Worm (Caenorhabditis elegans): ENCODE measurements around the gene mrps-25.
"Not testable (repeated sequence)": the region's sequence is repeated elsewhere in the genome, so short reads cannot be mapped to it uniquely, and the experiment has no call there.

The mrps-25 gene

ce11 chrIV:1051636-1052133 is 5.0 kb upstream of the mrps-25 start, which contains the start of gene Y55F3AM.21:
Gene Y55F3AM.21, minus strand, starts transcription at chrIV:1051686.
- TF ChIP-seq vab-15 (tag; optimal IDR thresholded peaks at IDR 0.05); ceh-88 (GFP tag; IDR thresholded peaks at IDR 0.05); fkh-10 (GFP tag; optimal IDR thresholded peaks at IDR 0.05): not testable (repeated sequence)

DNA sequence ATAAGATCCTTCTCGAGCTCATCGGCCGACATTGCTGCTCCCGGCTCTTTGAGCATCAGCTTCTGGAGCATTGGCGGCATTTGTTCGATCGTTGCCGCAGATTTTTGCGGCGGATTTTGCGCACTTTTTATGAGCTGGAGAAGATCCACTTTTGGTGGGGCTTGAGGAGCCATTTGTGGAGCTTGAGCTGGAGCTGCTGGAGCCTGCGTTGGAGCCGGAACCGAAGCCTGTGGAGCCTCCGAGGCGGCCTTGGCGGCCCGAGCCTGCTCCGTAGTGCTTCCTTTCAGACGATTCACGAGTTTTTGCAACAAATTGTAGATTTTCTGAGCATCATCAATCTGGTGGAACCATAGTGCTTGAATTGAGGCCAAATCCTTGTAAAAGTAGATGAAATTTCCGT is 2.7 kb upstream of the mrps-25 start:
- TF ChIP-seq grh-1 (GFP tag; IDR thresholded peaks at IDR 0.05) (no peak), efl-1 (optimal IDR thresholded peaks at IDR 0.05) (no peak), efl-1 (GFP tag; optimal IDR thresholded peaks at IDR 0.05 in 1 of 2) (peak in 1 of 2 experiments; percentile 10)

DNA sequence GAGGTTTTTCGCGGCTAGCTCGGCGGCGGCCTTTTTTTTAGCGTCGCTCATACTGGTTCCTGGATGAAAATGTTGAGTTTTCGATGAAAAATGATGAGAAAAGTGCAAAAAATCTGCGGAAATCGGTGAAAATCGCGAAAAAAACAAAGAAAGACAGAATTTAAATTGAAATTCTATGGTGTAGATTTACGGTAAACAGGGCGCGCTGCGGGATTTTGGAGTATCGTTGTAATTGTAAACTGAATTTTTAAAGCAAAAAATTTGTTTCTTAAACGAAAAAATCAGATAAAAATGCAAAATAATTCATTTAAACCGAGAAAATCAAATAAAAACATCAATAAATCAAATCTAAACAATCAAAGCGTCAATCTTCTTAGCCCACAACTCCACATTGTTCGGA is 2.0 kb upstream of the mrps-25 start, which contains the start of gene dcap-1:
Gene dcap-1 (minus strand): TSS at position 59 of the 400 bp plus-strand sequence.
- peak; percentile 37 for TF ChIP-seq xbp-1 (tag; optimal IDR thresholded peaks at IDR 0.05)
- TF ChIP-seq rnt-1 (tag; optimal IDR thresholded peaks at IDR 0.05) = peak; percentile 6
- TF ChIP-seq ama-1 (optimal IDR thresholded peaks at IDR 0.05) = no peak
- peak; percentile 2 for TF ChIP-seq nhr-20 (tag; optimal IDR thresholded peaks at IDR 0.05)
- no peak for TF ChIP-seq F16B12.6 (tag; optimal IDR thresholded peaks at IDR 0.05)
- TF ChIP-seq dsc-1 (tag; optimal IDR thresholded peaks at IDR 0.05) = no peak
- peak; percentile 21 for TF ChIP-seq blmp-1 (tag; optimal IDR thresholded peaks at IDR 0.05)
- peak; percentile 31 for TF ChIP-seq swsn-7 (tag; optimal IDR thresholded peaks at IDR 0.05)
- no peak for TF ChIP-seq ceh-90 (tag; optimal IDR thresholded peaks at IDR 0.05)
- TF ChIP-seq lir-3 (tag; optimal IDR thresholded peaks at IDR 0.05; ENCODE audit: poor library complexity) = no peak
- no peak for TF ChIP-seq zip-4 (GFP tag; optimal IDR thresholded peaks at IDR 0.05)
- peak; percentile 19 for TF ChIP-seq snpc-4 (tag; optimal IDR thresholded peaks at IDR 0.05)
- TF ChIP-seq ceh-82 (tag; optimal IDR thresholded peaks at IDR 0.05) = peak in 2 of 3 experiments; percentile 36 to 53
- TF ChIP-seq jun-1 (tag; optimal IDR thresholded peaks at IDR 0.05) = no peak
- TF ChIP-seq tbx-2 (tag; optimal IDR thresholded peaks at IDR 0.05) = peak; percentile 29
- TF ChIP-seq irx-1 (tag; optimal IDR thresholded peaks at IDR 0.05) = no peak
- TF ChIP-seq nhr-85 (tag) = peak; percentile 74
- TF ChIP-seq nhr-76 (tag; optimal IDR thresholded peaks at IDR 0.05) = no peak
- TF ChIP-seq ets-5 (GFP tag; IDR thresholded peaks at IDR 0.05) = no peak
- TF ChIP-seq dpl-1 (GFP tag; optimal IDR thresholded peaks at IDR 0.05) = peak; percentile 26 to 62 (median 47)
- TF ChIP-seq snu-23 (GFP tag; optimal IDR thresholded peaks at IDR 0.05) = peak; percentile 53
- peak; percentile 7 for TF ChIP-seq aly-2 (tag; optimal IDR thresholded peaks at IDR 0.05)
- TF ChIP-seq skn-1 (tag; optimal IDR thresholded peaks at IDR 0.05) = no peak
- TF ChIP-seq nhr-47 (tag; optimal IDR thresholded peaks at IDR 0.05) = peak; percentile 51
- no peak for TF ChIP-seq mep-1 (tag; optimal IDR thresholded peaks at IDR 0.05)
- no peak for TF ChIP-seq pqm-1 (tag; optimal IDR thresholded peaks at IDR 0.05)
- TF ChIP-seq nhr-19 (GFP tag; conservative IDR thresholded peaks at IDR 0.05) = 0 out of 2 replicates have a peak, but pooled peaks have one; percentile 20
- no peak for TF ChIP-seq unc-30 (tag; optimal IDR thresholded peaks at IDR 0.05)
- no peak for TF ChIP-seq sox-4 (tag; optimal IDR thresholded peaks at IDR 0.05)
- TF ChIP-seq hlh-17 (GFP tag; optimal IDR thresholded peaks at IDR 0.05; ENCODE audit: borderline replicate concordance) = no peak
- TF ChIP-seq pag-3 (tag; optimal IDR thresholded peaks at IDR 0.05; ENCODE audit: borderline replicate concordance, insufficient read depth) = no peak
- peak; percentile 20; the same call in 1 of the 2 replicates for TF ChIP-seq isw-1 (GFP tag; IDR thresholded peaks at IDR 0.05)
- TF ChIP-seq lin-15B (tag; optimal IDR thresholded peaks at IDR 0.05) = peak; percentile 2
- peak; percentile 49 to 69 for TF ChIP-seq lsy-2 (tag; optimal IDR thresholded peaks at IDR 0.05)
- peak; percentile 45 for TF ChIP-seq C04F5.9 (tag; optimal IDR thresholded peaks at IDR 0.05)
- peak; percentile 46 to 59 for TF ChIP-seq lin-35 (GFP tag; optimal IDR thresholded peaks at IDR 0.05)
- no peak for TF ChIP-seq ceh-8 (GFP tag; optimal IDR thresholded peaks at IDR 0.05)
- TF ChIP-seq C16A3.4 (tag; optimal IDR thresholded peaks at IDR 0.05) = peak; percentile 12
- no peak for TF ChIP-seq zag-1 (tag; optimal IDR thresholded peaks at IDR 0.05)
- TF ChIP-seq efl-1 (optimal IDR thresholded peaks at IDR 0.05) = peak; percentile 48 to 63
- TF ChIP-seq efl-1 (GFP tag; optimal IDR thresholded peaks at IDR 0.05 in 1 of 2) = peak; percentile 60 to 91
